Worm (Caenorhabditis elegans): ENCODE measurements around the gene ostb-1.

DNA sequence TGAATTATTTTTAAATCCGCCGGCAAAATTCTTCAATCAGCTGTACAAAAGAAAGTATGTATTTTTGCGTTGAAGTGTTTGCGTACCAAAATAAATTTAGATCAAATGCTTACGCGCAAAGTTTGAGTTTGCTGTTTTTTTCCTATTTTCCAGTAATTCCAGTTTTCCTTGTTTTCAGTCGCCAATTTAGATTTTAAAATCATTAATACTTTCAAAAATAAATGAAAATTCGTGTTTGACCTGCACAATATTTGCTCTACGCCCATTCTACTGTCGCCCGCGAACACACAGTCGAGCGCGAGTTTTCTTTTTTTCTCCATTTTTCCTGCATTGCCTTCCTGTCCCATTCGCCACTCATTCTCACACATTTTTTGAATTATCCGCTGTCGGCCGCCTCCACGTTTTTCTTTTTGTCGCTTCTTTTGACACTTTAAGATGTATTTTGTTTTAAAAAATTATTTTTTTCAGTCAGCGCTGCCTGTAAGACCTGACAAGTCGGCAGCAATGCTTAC, 28.5 kb downstream of the ostb-1 start, which contains the start of gene ptc-1:
- TF ChIP-seq blmp-1 (tag; optimal IDR thresholded peaks at IDR 0.05; ENCODE audit: insufficient read depth), result no peak
- TF ChIP-seq lsy-2 (tag; optimal IDR thresholded peaks at IDR 0.05), result no peak
- TF ChIP-seq ceh-82 (tag; optimal IDR thresholded peaks at IDR 0.05), result no peak

Data from whole organism, L2 larva.